Worm (Caenorhabditis elegans) whole organism, L2 larva: ENCODE results near the gene srsx-16.

ENCODE experiments used
- C34F6.9 ChIP-seq: fragments of 150-350 bp; optimal IDR thresholded peaks from 2 replicates; lab custom pipeline; 2014; ENCODE audit warnings: missing biosample characterization, missing genetic modification characterization
- F13H6.1 ChIP-seq: sonication (generic microtip); optimal IDR thresholded peaks from 2 replicates; lab custom pipeline; 2016; ENCODE audit warnings: missing genetic modification characterization, missing compliant biosample characterization
- R02D3.7 ChIP-seq: fragments of 150-350 bp; optimal IDR thresholded peaks from 2 replicates; lab custom pipeline; 2014; ENCODE audit warnings: missing biosample characterization, missing genetic modification characterization
- Y55F3AM.14 ChIP-seq: fragments of 200-800 bp; sonication (Bioruptor generic); optimal IDR thresholded peaks from 2 replicates; lab custom pipeline; 2018; ENCODE audit warnings: mild to moderate bottlenecking, missing genetic modification characterization, missing compliant biosample characterization
- ZK546.5 ChIP-seq: sonication (generic microtip); optimal IDR thresholded peaks from 2 replicates; lab custom pipeline; 2017; ENCODE audit warnings: missing biosample characterization, missing genetic modification characterization
- aly-2 ChIP-seq: fragments of 150-350 bp; optimal IDR thresholded peaks from 2 replicates; lab custom pipeline; 2014; ENCODE audit warnings: missing biosample characterization, missing genetic modification characterization
- blmp-1 ChIP-seq: sonication (generic microtip); optimal IDR thresholded peaks from 2 replicates; lab custom pipeline; 2017; ENCODE audit warnings: missing genetic modification characterization, mild to moderate bottlenecking, missing compliant biosample characterization, antibody characterized with exemption, moderate library complexity; ENCODE audit not compliant: insufficient read depth
- ceh-16 ChIP-seq: fragments of 150-350 bp; optimal IDR thresholded peaks from 2 replicates; lab custom pipeline; 2014; ENCODE audit warnings: missing biosample characterization, missing genetic modification characterization
- ceh-82 ChIP-seq: fragments of 150-350 bp; optimal IDR thresholded peaks from 2 replicates; lab custom pipeline; 2014; ENCODE audit warnings: missing biosample characterization, missing genetic modification characterization
- crh-2 ChIP-seq: sonication (generic microtip); optimal IDR thresholded peaks from 2 replicates; lab custom pipeline; 2017; ENCODE audit warnings: missing biosample characterization, missing genetic modification characterization
- dmd-4 ChIP-seq: sonication (generic microtip); optimal IDR thresholded peaks from 2 replicates; lab custom pipeline; 2017; ENCODE audit warnings: missing biosample characterization, missing genetic modification characterization
- egl-27 ChIP-seq: sonication (generic microtip); optimal IDR thresholded peaks from 3 replicates; lab custom pipeline; 2017; ENCODE audit warnings: missing biosample characterization, missing genetic modification reagents, missing genetic modification characterization
- elt-1 ChIP-seq: fragments of 150-350 bp; optimal IDR thresholded peaks from 2 replicates; lab custom pipeline; 2014; ENCODE audit warnings: missing biosample characterization, missing genetic modification characterization
- fos-1 ChIP-seq: fragments of 150-350 bp; optimal IDR thresholded peaks from 2 replicates; lab custom pipeline; 2014; ENCODE audit warnings: missing biosample characterization, missing genetic modification characterization
- lin-11 ChIP-seq: fragments of 150-350 bp; sonication (generic microtip); optimal IDR thresholded peaks from 2 replicates; lab custom pipeline; 2014; ENCODE audit warnings: missing biosample characterization, missing genetic modification characterization, inconsistent platforms, mixed read lengths
- lin-13 ChIP-seq: fragments of 150-350 bp; optimal IDR thresholded peaks from 2 replicates; lab custom pipeline; 2014; ENCODE audit warnings: missing biosample characterization, missing genetic modification reagents, missing genetic modification characterization
- lin-39 ChIP-seq: fragments of 150-350 bp; optimal IDR thresholded peaks from 2 replicates; lab custom pipeline; 2014; ENCODE audit warnings: missing biosample characterization, missing genetic modification reagents, missing genetic modification characterization
- lsy-2 ChIP-seq, 2 experiments: fragments of 150-350 bp in 1 of 2; sonication (generic microtip) in 1 of 2; optimal IDR thresholded peaks; 2 replicates each; lab custom pipeline; 2014 to 2017; ENCODE audit warnings: missing biosample characterization in 2 of 2, missing genetic modification characterization in 2 of 2
- mbf-1 ChIP-seq: sonication (generic microtip); optimal IDR thresholded peaks from 2 replicates; lab custom pipeline; 2017; ENCODE audit warnings: missing biosample characterization, missing genetic modification characterization
- mdl-1 ChIP-seq, 2 experiments: fragments of 150-350 bp in 1 of 2; sonication (generic microtip) in 1 of 2; optimal IDR thresholded peaks; 2 replicates each; lab custom pipeline; 2017; ENCODE audit warnings: missing biosample characterization in 2 of 2, missing genetic modification characterization in 2 of 2
- nhr-10 ChIP-seq: sonication (generic microtip); optimal IDR thresholded peaks from 2 replicates; lab custom pipeline; 2017; ENCODE audit warnings: missing biosample characterization, missing genetic modification characterization
- nhr-12 ChIP-seq: fragments of 150-350 bp; optimal IDR thresholded peaks from 2 replicates; lab custom pipeline; 2014; ENCODE audit warnings: missing biosample characterization, missing genetic modification characterization
- nhr-129 ChIP-seq: fragments of 150-350 bp; optimal IDR thresholded peaks from 2 replicates; lab custom pipeline; 2014; ENCODE audit warnings: missing biosample characterization, missing genetic modification characterization
- nhr-21 ChIP-seq: fragments of 150-350 bp; optimal IDR thresholded peaks from 2 replicates; lab custom pipeline; 2014; ENCODE audit warnings: missing biosample characterization, missing genetic modification characterization
- nhr-23 ChIP-seq: fragments of 150-350 bp; optimal IDR thresholded peaks from 2 replicates; lab custom pipeline; 2014; ENCODE audit warnings: missing biosample characterization, missing genetic modification reagents, missing genetic modification characterization
- nhr-237 ChIP-seq: fragments of 150-350 bp; optimal IDR thresholded peaks from 2 replicates; lab custom pipeline; 2014; ENCODE audit warnings: missing biosample characterization, missing genetic modification characterization
- nhr-25 ChIP-seq: fragments of 150-350 bp; sonication (generic microtip); optimal IDR thresholded peaks from 3 replicates; lab custom pipeline; 2014; ENCODE audit warnings: missing biosample characterization, missing genetic modification characterization
- nhr-6 ChIP-seq: fragments of 150-350 bp; optimal IDR thresholded peaks from 2 replicates; lab custom pipeline; 2014; ENCODE audit warnings: missing biosample characterization, missing genetic modification characterization
- nhr-77 ChIP-seq: fragments of 150-350 bp; optimal IDR thresholded peaks from 2 replicates; lab custom pipeline; 2014; ENCODE audit warnings: missing biosample characterization, missing genetic modification characterization
- sem-4 ChIP-seq: fragments of 150-350 bp; optimal IDR thresholded peaks from 2 replicates; lab custom pipeline; 2014; ENCODE audit warnings: missing biosample characterization, missing genetic modification reagents, missing genetic modification characterization
- skn-1 ChIP-seq: sonication (generic microtip); optimal IDR thresholded peaks from 2 replicates; lab custom pipeline; 2017; ENCODE audit warnings: missing biosample characterization, missing genetic modification characterization
- sma-9 ChIP-seq, 2 experiments: fragments of 150-350 bp in 1 of 2; sonication (generic microtip) in 1 of 2; optimal IDR thresholded peaks; 2 replicates each; lab custom pipeline; 2014 to 2016; ENCODE audit warnings: missing genetic modification characterization in 2 of 2, mild to moderate bottlenecking in 1 of 2, missing biosample characterization in 1 of 2, missing compliant biosample characterization in 1 of 2, missing genetic modification reagents in 1 of 2, moderate library complexity in 1 of 2
- snpc-4 ChIP-seq: fragments of 150-350 bp; optimal IDR thresholded peaks from 2 replicates; lab custom pipeline; 2014; ENCODE audit warnings: missing biosample characterization, missing genetic modification characterization
- unc-39 ChIP-seq: fragments of 150-350 bp; optimal IDR thresholded peaks from 2 replicates; lab custom pipeline; 2014; ENCODE audit warnings: missing biosample characterization, missing genetic modification characterization
- unc-55 ChIP-seq: fragments of 150-350 bp; sonication (generic microtip); optimal IDR thresholded peaks from 3 replicates; lab custom pipeline; 2014; ENCODE audit warnings: missing biosample characterization, missing genetic modification reagents, missing genetic modification characterization
- unc-62 ChIP-seq: fragments of 150-350 bp; optimal IDR thresholded peaks from 2 replicates; lab custom pipeline; 2014; ENCODE audit warnings: missing biosample characterization, missing genetic modification reagents, missing genetic modification characterization
- zag-1 ChIP-seq: fragments of 150-350 bp; optimal IDR thresholded peaks from 2 replicates; lab custom pipeline; 2014; ENCODE audit warnings: missing biosample characterization, missing genetic modification characterization
- ztf-1 ChIP-seq: fragments of 200-800 bp; sonication (Bioruptor generic); conservative IDR thresholded peaks from 2 replicates; pipeline ENCODE4 v1.3.6; 2022; ENCODE audit warnings: missing genetic modification characterization, missing compliant biosample characterization
- ztf-11 ChIP-seq: sonication (generic microtip); optimal IDR thresholded peaks from 2 replicates; lab custom pipeline; 2017; ENCODE audit warnings: missing biosample characterization, missing genetic modification characterization
- ztf-4 ChIP-seq: fragments of 150-350 bp; optimal IDR thresholded peaks from 2 replicates; lab custom pipeline; 2014; ENCODE audit warnings: missing biosample characterization, missing genetic modification characterization

srsx-16 gene

DNA sequence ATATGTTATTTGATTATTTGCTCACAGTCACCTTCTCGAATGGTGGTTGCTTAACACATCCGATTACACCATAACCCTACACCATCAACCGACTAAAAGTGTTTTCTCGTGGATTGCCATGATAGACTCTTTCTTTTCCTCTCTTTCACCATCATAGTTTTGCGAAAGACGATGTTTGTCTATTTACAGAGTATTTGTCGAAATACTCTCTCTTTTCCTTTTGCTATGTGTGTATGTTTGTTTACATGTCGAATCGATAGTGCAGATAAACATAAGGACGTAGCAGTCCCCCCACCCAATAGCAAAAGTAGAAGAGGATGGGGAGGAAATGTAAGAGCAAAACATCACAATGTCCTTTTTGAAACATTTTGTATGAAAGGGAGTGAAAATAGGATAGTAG lies 16.2 kb downstream of the srsx-16 start:
- TF ChIP-seq sma-9 (GFP tag; optimal IDR thresholded peaks at IDR 0.05; lab: Kevin White, UChicago) (peak; percentile 53), sma-9 (tag; optimal IDR thresholded peaks at IDR 0.05; lab: Kevin White, UChicago) (no peak), lsy-2 (tag; optimal IDR thresholded peaks at IDR 0.05; lab: Kevin White, UChicago) (peak in 1 of 2 experiments; percentile 4), fos-1 (tag; lab: Kevin White, UChicago) (no peak), F13H6.1 (tag; lab: Kevin White, UChicago) (peak; percentile 74), nhr-129 (tag; lab: Kevin White, UChicago) (peak; percentile 75)

ce11 chrIV:5602415-5602814 lies 17.1 kb downstream of the srsx-16 start:
- TF ChIP-seq aly-2 (tag; lab: Kevin White, UChicago) (no peak), nhr-129 (tag; lab: Kevin White, UChicago) (peak; percentile 31), snpc-4 (tag; lab: Kevin White, UChicago) (peak; percentile 48), unc-55 (GFP tag; lab: Kevin White, UChicago) (no peak)

DNA sequence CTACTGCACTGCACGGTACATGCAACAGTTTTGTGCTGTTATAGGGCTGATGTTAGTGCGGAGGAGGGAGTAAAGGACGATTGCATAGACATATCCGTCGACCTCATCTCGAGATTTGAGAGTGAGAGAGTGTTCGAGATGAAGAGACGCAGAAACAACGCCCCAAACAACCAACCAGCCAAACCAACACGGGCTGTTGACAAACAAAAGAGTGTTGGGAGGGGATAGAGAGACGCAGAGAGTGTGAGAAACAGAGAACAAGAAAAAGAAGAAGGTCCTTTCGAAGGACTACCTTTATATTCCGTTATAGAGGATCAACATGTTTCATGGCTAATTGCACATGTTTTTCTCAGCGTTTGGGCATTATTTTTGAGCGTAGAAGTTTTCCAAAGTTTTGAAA lies 19.2 kb downstream of the srsx-16 start:
- TF ChIP-seq nhr-25 (tag; lab: Kevin White, UChicago): no peak
- peak; percentile 75 for TF ChIP-seq F13H6.1 (tag; lab: Kevin White, UChicago)
- peak in 1 of 2 experiments; percentile 62 for TF ChIP-seq lsy-2 (tag; optimal IDR thresholded peaks at IDR 0.05; lab: Kevin White, UChicago)
- TF ChIP-seq nhr-129 (tag; lab: Kevin White, UChicago): peak; percentile 77
- peak; percentile 43 for TF ChIP-seq crh-2 (tag; lab: Kevin White, UChicago)
- TF ChIP-seq elt-1 (tag; lab: Kevin White, UChicago): no peak
- no peak for TF ChIP-seq nhr-21
- peak; percentile 65 for TF ChIP-seq sma-9 (GFP tag; optimal IDR thresholded peaks at IDR 0.05; lab: Kevin White, UChicago)
- TF ChIP-seq sma-9 (tag; optimal IDR thresholded peaks at IDR 0.05; lab: Kevin White, UChicago): no peak
- no peak for TF ChIP-seq lin-11 (tag; lab: Kevin White, UChicago)
- peak; percentile 54 for TF ChIP-seq egl-27 (tag; lab: Kevin White, UChicago)
- TF ChIP-seq C34F6.9 (tag; lab: Kevin White, UChicago): peak; percentile 64
- no peak for TF ChIP-seq snpc-4 (tag; lab: Kevin White, UChicago)

DNA sequence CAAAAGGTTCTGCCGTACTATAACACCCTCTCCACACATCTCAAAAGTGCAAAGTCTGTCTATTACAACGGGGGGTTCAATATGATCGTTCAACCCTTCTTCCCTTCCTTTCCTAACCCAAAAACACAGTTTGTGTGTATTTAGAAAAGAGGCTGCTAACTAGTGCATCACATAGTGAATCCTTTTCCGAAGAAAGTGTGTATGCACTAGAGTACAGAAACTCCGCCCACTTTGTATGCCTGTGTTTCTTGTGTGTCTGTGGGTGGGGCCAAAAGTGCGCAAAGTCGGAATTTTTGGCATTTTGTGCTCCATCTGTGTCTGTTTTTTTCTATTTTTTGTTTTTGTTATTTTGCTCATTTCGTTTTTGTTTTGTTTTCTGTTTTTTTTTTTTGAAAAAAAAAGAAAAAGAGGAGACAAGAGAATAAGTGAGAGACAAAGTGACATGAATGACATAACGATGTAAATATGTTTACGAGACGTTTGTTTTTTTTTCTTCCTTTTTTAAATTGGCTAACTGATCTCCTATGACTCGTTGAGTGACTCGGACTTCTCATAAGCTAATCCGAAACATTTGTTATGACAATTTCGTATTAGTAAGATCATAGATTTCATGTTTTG lies 20.9 kb downstream of the srsx-16 start:
- TF ChIP-seq mdl-1 (tag; optimal IDR thresholded peaks at IDR 0.05; lab: Kevin White, UChicago) (no peak), unc-62 (GFP tag; lab: Kevin White, UChicago) (no peak), R02D3.7 (tag; lab: Kevin White, UChicago) (no peak), Y55F3AM.14 (GFP tag; lab: Kevin White, UChicago) (no peak), dmd-4 (tag; lab: Kevin White, UChicago) (no peak), crh-2 (tag; lab: Kevin White, UChicago) (no peak), sem-4 (tag; lab: Kevin White, UChicago) (no peak), elt-1 (tag; lab: Kevin White, UChicago) (no peak), ztf-4 (no peak), ztf-1 (no peak), zag-1 (no peak), skn-1 (tag; lab: Kevin White, UChicago) (no peak), sma-9 (GFP tag; optimal IDR thresholded peaks at IDR 0.05; lab: Kevin White, UChicago) (no peak), sma-9 (tag; optimal IDR thresholded peaks at IDR 0.05; lab: Kevin White, UChicago) (no peak), ceh-82 (tag; lab: Kevin White, UChicago) (no peak), nhr-21 (no peak), unc-55 (GFP tag; lab: Kevin White, UChicago) (no peak), mbf-1 (tag; lab: Kevin White, UChicago) (no peak), blmp-1 (tag; lab: Kevin White, UChicago) (no peak), F13H6.1 (tag; lab: Kevin White, UChicago) (peak; percentile 9), egl-27 (tag; lab: Kevin White, UChicago) (peak; percentile 14), nhr-77 (tag; lab: Kevin White, UChicago) (no peak), nhr-129 (tag; lab: Kevin White, UChicago) (peak; percentile 70), nhr-23 (tag; lab: Kevin White, UChicago) (no peak), ZK546.5 (no peak), C34F6.9 (tag; lab: Kevin White, UChicago) (peak; percentile 41), aly-2 (tag; lab: Kevin White, UChicago) (no peak), nhr-237 (no peak), ztf-11 (tag; lab: Kevin White, UChicago) (no peak), nhr-12 (tag; lab: Kevin White, UChicago) (no peak), nhr-10 (tag; lab: Kevin White, UChicago) (no peak), ceh-16 (no peak), unc-39 (no peak), lin-39 (tag; lab: Kevin White, UChicago) (no peak), lin-13 (GFP tag; lab: Kevin White, UChicago) (no peak), nhr-6 (tag; lab: Kevin White, UChicago) (no peak)
